Worm (Caenorhabditis elegans) whole organism, L2 larva: ENCODE data around the gene C52D10.3.

Experiments used
- alr-1 ChIP-seq: fragments of 150-350 bp; optimal IDR thresholded peaks from 2 replicates; lab custom pipeline; 2014; ENCODE audit warnings: missing biosample characterization, missing genetic modification characterization
- blmp-1 ChIP-seq: sonication (generic microtip); optimal IDR thresholded peaks from 2 replicates; lab custom pipeline; 2017; ENCODE audit warnings: missing genetic modification characterization, mild to moderate bottlenecking, missing compliant biosample characterization, antibody characterized with exemption, moderate library complexity; ENCODE audit not compliant: insufficient read depth
- dmd-4 ChIP-seq: sonication (generic microtip); optimal IDR thresholded peaks from 2 replicates; lab custom pipeline; 2017; ENCODE audit warnings: missing biosample characterization, missing genetic modification characterization
- snpc-4 ChIP-seq: fragments of 150-350 bp; optimal IDR thresholded peaks from 2 replicates; lab custom pipeline; 2014; ENCODE audit warnings: missing biosample characterization, missing genetic modification characterization

- TF ChIP-seq alr-1 (tag; lab: Kevin White, UChicago) (no peak), blmp-1 (tag; lab: Kevin White, UChicago) (no peak), dmd-4 (tag; lab: Kevin White, UChicago) (no peak), snpc-4 (tag; lab: Kevin White, UChicago) (no peak)
Observed at ce11 chrIV:17189193-17189592, 12.9 kb downstream of the C52D10.3 start.
